Worm (Caenorhabditis elegans): ENCODE results near the gene svh-1.

Gene svh-1

ce11 chrIV:8252856-8253255, 46.4 kb downstream of the svh-1 start (continued):
- no peak for TF ChIP-seq elt-4 (tag; optimal IDR thresholded peaks at IDR 0.05)
- peak; percentile 92 for TF ChIP-seq hlh-15 (tag; optimal IDR thresholded peaks at IDR 0.05)
- TF ChIP-seq unc-55 (GFP tag; optimal IDR thresholded peaks at IDR 0.05) = no peak
- TF ChIP-seq ceh-34 (tag; optimal IDR thresholded peaks at IDR 0.05) = peak; percentile 95
- peak; percentile 90 for TF ChIP-seq eyg-1 (tag; optimal IDR thresholded peaks at IDR 0.05)
- TF ChIP-seq ceh-22 (tag; optimal IDR thresholded peaks at IDR 0.05) = peak; percentile 33
- TF ChIP-seq zip-5 (tag; optimal IDR thresholded peaks at IDR 0.05) = peak; percentile 88
- peak; percentile 47 for TF ChIP-seq mec-3 (tag; optimal IDR thresholded peaks at IDR 0.05; ENCODE audit: borderline replicate concordance)
- peak; percentile 98 for TF ChIP-seq gmeb-2 (tag; optimal IDR thresholded peaks at IDR 0.05)
- TF ChIP-seq ceh-14 (tag; optimal IDR thresholded peaks at IDR 0.05) = peak; percentile 89
- peak; percentile 92 for TF ChIP-seq ceh-48 (tag; optimal IDR thresholded peaks at IDR 0.05)
- TF ChIP-seq ceh-9 (tag; optimal IDR thresholded peaks at IDR 0.05) = peak; percentile 93
- TF ChIP-seq T23F11.4 (GFP tag; optimal IDR thresholded peaks at IDR 0.05) = peak; percentile 93
- peak; percentile 47 for TF ChIP-seq fkh-10 (GFP tag; optimal IDR thresholded peaks at IDR 0.05)
- peak; percentile 53 for TF ChIP-seq ceh-30 (tag; optimal IDR thresholded peaks at IDR 0.05)
- peak; percentile 96 for TF ChIP-seq Y22D7AL.16 (tag; optimal IDR thresholded peaks at IDR 0.05)
- TF ChIP-seq unc-86 (tag; optimal IDR thresholded peaks at IDR 0.05) = peak; percentile 95
- TF ChIP-seq hlh-30 (tag; optimal IDR thresholded peaks at IDR 0.05; ENCODE audit: insufficient read depth) = peak; percentile 87
- TF ChIP-seq lin-11 (tag; optimal IDR thresholded peaks at IDR 0.05) = peak; percentile 95
- peak; percentile 91 for TF ChIP-seq hlh-13 (GFP tag; optimal IDR thresholded peaks at IDR 0.05)
- TF ChIP-seq nhr-232 (tag; optimal IDR thresholded peaks at IDR 0.05) = peak; percentile 88

DNA sequence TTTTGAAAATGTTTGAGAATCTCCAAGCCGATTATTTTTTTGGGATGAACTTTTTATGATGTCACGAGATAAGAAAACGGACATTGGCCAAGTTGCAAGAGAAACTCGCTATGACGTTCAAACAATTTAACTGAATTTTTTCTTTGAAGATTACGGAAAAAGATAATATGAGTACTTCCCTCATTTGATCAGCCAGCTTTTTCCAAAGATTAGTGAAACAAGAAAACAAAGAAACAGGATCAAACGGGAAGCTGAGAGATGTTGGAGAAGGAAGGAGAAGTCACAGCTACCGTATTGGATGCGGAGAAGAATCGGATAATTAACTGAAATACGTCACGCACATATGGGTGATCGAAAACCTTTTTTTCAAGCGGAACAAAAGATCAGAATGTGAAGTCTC, 47.8 kb downstream of the svh-1 start:
- TF ChIP-seq pax-1 (tag; optimal IDR thresholded peaks at IDR 0.05) (no peak), elt-2 (tag; optimal IDR thresholded peaks at IDR 0.05) (no peak), pha-2 (tag; optimal IDR thresholded peaks at IDR 0.05) (no peak), unc-3 (GFP tag; conservative IDR thresholded peaks at IDR 0.05) (no peak), unc-3 (tag; optimal IDR thresholded peaks at IDR 0.05) (no peak), K02D7.2 (tag; optimal IDR thresholded peaks at IDR 0.05) (no peak), K09A11.1 (tag; optimal IDR thresholded peaks at IDR 0.05; ENCODE audit: insufficient read depth) (no peak), F13H6.1 (tag; optimal IDR thresholded peaks at IDR 0.05) (no peak)

DNA sequence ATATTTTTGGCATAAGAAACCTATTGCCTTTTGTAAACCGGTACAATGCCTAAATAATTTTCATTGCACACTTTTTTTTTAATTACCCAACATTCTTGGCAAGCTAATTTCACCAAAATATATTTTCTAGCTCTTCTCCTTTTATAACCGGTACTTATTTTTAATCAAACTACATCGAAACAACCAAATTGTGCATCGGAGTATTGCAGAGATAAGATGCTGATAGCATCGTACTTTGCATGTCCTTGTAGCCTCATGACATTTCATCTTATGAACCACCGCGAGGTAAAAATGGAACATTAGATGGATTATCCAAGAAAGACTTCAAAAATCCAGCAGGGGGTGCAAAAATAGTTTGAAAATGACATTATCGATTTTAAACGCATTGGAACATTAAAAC, 48.8 kb downstream of the svh-1 start:
- no peak for TF ChIP-seq fkh-6 (tag; optimal IDR thresholded peaks at IDR 0.05)
- no peak for TF ChIP-seq pat-9 (tag; optimal IDR thresholded peaks at IDR 0.05)
- no peak for TF ChIP-seq hlh-30 (tag; optimal IDR thresholded peaks at IDR 0.05; ENCODE audit: insufficient read depth)
- no peak for TF ChIP-seq sox-4 (tag; optimal IDR thresholded peaks at IDR 0.05)
- TF ChIP-seq madf-2 (tag; optimal IDR thresholded peaks at IDR 0.05) = no peak
- no peak for TF ChIP-seq ceh-22 (tag; optimal IDR thresholded peaks at IDR 0.05)
- no peak for TF ChIP-seq ceh-24 (tag; optimal IDR thresholded peaks at IDR 0.05)
- no peak for TF ChIP-seq ets-4 (tag; optimal IDR thresholded peaks at IDR 0.05)
- no peak for TF ChIP-seq elt-2 (tag; optimal IDR thresholded peaks at IDR 0.05)
- TF ChIP-seq pha-2 (tag; optimal IDR thresholded peaks at IDR 0.05) = no peak
- TF ChIP-seq ceh-18 (tag; optimal IDR thresholded peaks at IDR 0.05) = no peak
- TF ChIP-seq eyg-1 (tag; optimal IDR thresholded peaks at IDR 0.05) = no peak
- no peak for TF ChIP-seq hlh-13 (GFP tag; optimal IDR thresholded peaks at IDR 0.05)
- no peak for TF ChIP-seq ceh-48 (tag; optimal IDR thresholded peaks at IDR 0.05)
- TF ChIP-seq nhr-11 (tag; optimal IDR thresholded peaks at IDR 0.05) = no peak
- no peak for TF ChIP-seq ceh-45 (GFP tag; IDR thresholded peaks at IDR 0.05)
- TF ChIP-seq fax-1 (tag; optimal IDR thresholded peaks at IDR 0.05) = no peak
- TF ChIP-seq F13H6.1 (tag; optimal IDR thresholded peaks at IDR 0.05) = no peak
- no peak for TF ChIP-seq che-1 (tag; optimal IDR thresholded peaks at IDR 0.05)
- no peak for TF ChIP-seq ceh-31 (tag; optimal IDR thresholded peaks at IDR 0.05)

All from whole organism, late embryonic.